Worm (Caenorhabditis elegans) whole organism, late embryonic: ENCODE data around the gene F19B2.7.

Experiments
- C08G9.2 ChIP-seq: sonication (generic microtip); optimal IDR thresholded peaks from 2 replicates; lab custom pipeline; 2016; ENCODE audit warnings: mild to moderate bottlenecking, missing genetic modification characterization, moderate library complexity, missing compliant biosample characterization
- C38D4.7 ChIP-seq: fragments of 200-800 bp; sonication (Bioruptor generic); optimal IDR thresholded peaks from 2 replicates; lab custom pipeline; 2018; ENCODE audit warnings: mild to moderate bottlenecking, missing genetic modification characterization, moderate library complexity, missing compliant biosample characterization
- ama-1 ChIP-seq: fragments of 150-350 bp; optimal IDR thresholded peaks from 2 replicates; lab custom pipeline; 2014
- ceh-18 ChIP-seq: sonication (generic microtip); optimal IDR thresholded peaks from 2 replicates; lab custom pipeline; 2016; ENCODE audit warnings: missing genetic modification characterization, missing compliant biosample characterization
- ceh-22 ChIP-seq: sonication (generic microtip); optimal IDR thresholded peaks from 2 replicates; lab custom pipeline; 2017; ENCODE audit warnings: missing biosample characterization, missing genetic modification characterization
- ceh-48 ChIP-seq: sonication (generic microtip); optimal IDR thresholded peaks from 2 replicates; lab custom pipeline; 2016; ENCODE audit warnings: missing genetic modification characterization, inconsistent platforms, missing compliant biosample characterization
- ceh-6 ChIP-seq: fragments of 200-800 bp; sonication (Bioruptor generic); optimal IDR thresholded peaks from 2 replicates; lab custom pipeline; 2018; ENCODE audit warnings: mild to moderate bottlenecking, missing genetic modification characterization, missing compliant biosample characterization
- ceh-9 ChIP-seq: sonication (generic microtip); optimal IDR thresholded peaks from 2 replicates; lab custom pipeline; 2016; ENCODE audit warnings: mild to moderate bottlenecking, missing genetic modification characterization, inconsistent platforms, missing compliant biosample characterization
- che-1 ChIP-seq: sonication (generic microtip); optimal IDR thresholded peaks from 2 replicates; lab custom pipeline; 2016; ENCODE audit warnings: mild to moderate bottlenecking, missing genetic modification characterization, missing compliant biosample characterization
- elt-2 ChIP-seq: sonication (generic microtip); optimal IDR thresholded peaks from 2 replicates; lab custom pipeline; 2016; ENCODE audit warnings: missing genetic modification reagents, missing genetic modification characterization, missing compliant biosample characterization
- elt-4 ChIP-seq: sonication (generic microtip); optimal IDR thresholded peaks from 2 replicates; lab custom pipeline; 2016; ENCODE audit warnings: missing genetic modification characterization, missing compliant biosample characterization
- fkh-10 ChIP-seq: fragments of 150-350 bp; optimal IDR thresholded peaks from 2 replicates; lab custom pipeline; 2014; ENCODE audit warnings: missing biosample characterization, missing genetic modification reagents, missing genetic modification characterization
- fkh-6 ChIP-seq: sonication (generic microtip); optimal IDR thresholded peaks from 2 replicates; lab custom pipeline; 2016; ENCODE audit warnings: missing genetic modification characterization, missing compliant biosample characterization
- gmeb-2 ChIP-seq: sonication (generic microtip); optimal IDR thresholded peaks from 2 replicates; lab custom pipeline; 2016; ENCODE audit warnings: missing genetic modification characterization, inconsistent platforms, missing compliant biosample characterization
- hlh-15 ChIP-seq: sonication (generic microtip); optimal IDR thresholded peaks from 2 replicates; lab custom pipeline; 2016; ENCODE audit warnings: missing genetic modification characterization, missing compliant biosample characterization
- hlh-30 ChIP-seq: sonication (generic microtip); optimal IDR thresholded peaks from 2 replicates; lab custom pipeline; 2017; ENCODE audit warnings: antibody characterized with exemption, missing genetic modification characterization, missing compliant biosample characterization; ENCODE audit not compliant: insufficient read depth
- lim-6 ChIP-seq: sonication (generic microtip); optimal IDR thresholded peaks from 2 replicates; lab custom pipeline; 2016; ENCODE audit warnings: missing genetic modification characterization, missing compliant biosample characterization
- lin-11 ChIP-seq: fragments of 200-800 bp; sonication (Bioruptor generic); optimal IDR thresholded peaks from 2 replicates; lab custom pipeline; 2018; ENCODE audit warnings: mild to moderate bottlenecking, missing genetic modification characterization, missing compliant biosample characterization
- madf-2 ChIP-seq: sonication (generic microtip); optimal IDR thresholded peaks from 2 replicates; lab custom pipeline; 2017; ENCODE audit warnings: missing genetic modification characterization, missing compliant biosample characterization
- npax-4 ChIP-seq: sonication (generic microtip); optimal IDR thresholded peaks from 2 replicates; lab custom pipeline; 2016; ENCODE audit warnings: missing genetic modification characterization, missing compliant biosample characterization
- odd-2 ChIP-seq: sonication (generic microtip); optimal IDR thresholded peaks from 2 replicates; lab custom pipeline; 2017; ENCODE audit warnings: antibody characterized with exemption, mild to moderate bottlenecking, missing genetic modification characterization, missing compliant biosample characterization
- pag-3 ChIP-seq: sonication (generic microtip); optimal IDR thresholded peaks from 2 replicates; lab custom pipeline; 2016; ENCODE audit warnings: missing compliant biosample characterization, missing genetic modification characterization, borderline replicate concordance
- pat-9 ChIP-seq: fragments of 200-800 bp; sonication (Bioruptor generic); optimal IDR thresholded peaks from 2 replicates; lab custom pipeline; 2018; ENCODE audit warnings: mild to moderate bottlenecking, missing genetic modification characterization, moderate library complexity, missing compliant biosample characterization
- pax-1 ChIP-seq: fragments of 150-350 bp; optimal IDR thresholded peaks from 2 replicates; lab custom pipeline; 2014; ENCODE audit warnings: missing biosample characterization, missing genetic modification characterization
- pha-2 ChIP-seq: sonication (generic microtip); optimal IDR thresholded peaks from 2 replicates; lab custom pipeline; 2017; ENCODE audit warnings: mild to moderate bottlenecking, missing genetic modification characterization, missing compliant biosample characterization
- pqm-1 ChIP-seq: sonication (generic microtip); optimal IDR thresholded peaks from 2 replicates; lab custom pipeline; 2016; ENCODE audit warnings: missing genetic modification characterization, missing compliant biosample characterization
- pros-1 ChIP-seq: fragments of 150-350 bp; optimal IDR thresholded peaks from 2 replicates; lab custom pipeline; 2014; ENCODE audit warnings: missing biosample characterization, missing genetic modification reagents, missing genetic modification characterization
- rnt-1 ChIP-seq: sonication (generic microtip); optimal IDR thresholded peaks from 2 replicates; lab custom pipeline; 2016; ENCODE audit warnings: missing genetic modification characterization, missing compliant biosample characterization
- sdc-2 ChIP-seq: sonication (generic microtip); optimal IDR thresholded peaks from 2 replicates; lab custom pipeline; 2016; ENCODE audit warnings: missing genotype, missing genetic modification characterization, missing compliant biosample characterization
- sox-4 ChIP-seq: sonication (generic microtip); optimal IDR thresholded peaks from 2 replicates; lab custom pipeline; 2017; ENCODE audit warnings: mild to moderate bottlenecking, missing genetic modification characterization, inconsistent platforms, missing compliant biosample characterization
- syd-9 ChIP-seq: sonication (generic microtip); optimal IDR thresholded peaks from 2 replicates; lab custom pipeline; 2016; ENCODE audit warnings: mild to moderate bottlenecking, missing genetic modification characterization, moderate library complexity, missing compliant biosample characterization
- ttx-3 ChIP-seq: sonication (generic microtip); optimal IDR thresholded peaks from 2 replicates; lab custom pipeline; 2016; ENCODE audit warnings: missing genetic modification reagents, missing genetic modification characterization, missing compliant biosample characterization
- unc-86 ChIP-seq: sonication (generic microtip); optimal IDR thresholded peaks from 2 replicates; lab custom pipeline; 2016; ENCODE audit warnings: missing genetic modification characterization, missing compliant biosample characterization
- zip-5 ChIP-seq: sonication (generic microtip); optimal IDR thresholded peaks from 2 replicates; lab custom pipeline; 2016; ENCODE audit warnings: missing genetic modification characterization, missing compliant biosample characterization
- ztf-16 ChIP-seq: sonication (generic microtip); optimal IDR thresholded peaks from 2 replicates; lab custom pipeline; 2017; ENCODE audit warnings: missing genetic modification characterization, missing compliant biosample characterization

F19B2.7 gene

ce11 chrV:20151432-20151831 is at the start of gene F19B2.7:
F19B2.7 (plus strand) TSS chrV:20151732.
- TF ChIP-seq madf-2 (tag; lab: Kevin White, UChicago) (no peak), ztf-16 (tag; lab: Kevin White, UChicago) (no peak), hlh-30 (tag; lab: Kevin White, UChicago) (no peak), ceh-9 (tag; lab: Kevin White, UChicago) (no peak), fkh-10 (GFP tag; lab: Kevin White, UChicago) (no peak), gmeb-2 (tag; lab: Kevin White, UChicago) (no peak), zip-5 (tag; lab: Kevin White, UChicago) (no peak), lin-11 (no peak), pat-9 (tag; lab: Kevin White, UChicago) (no peak), syd-9 (tag; lab: Kevin White, UChicago) (no peak), pha-2 (tag; lab: Kevin White, UChicago) (no peak), lim-6 (tag; lab: Kevin White, UChicago) (no peak), hlh-15 (tag; lab: Kevin White, UChicago) (no peak), elt-2 (tag; lab: Kevin White, UChicago) (no peak), ama-1 (lab: Kevin White, UChicago) (no peak), sdc-2 (tag; lab: Kevin White, UChicago) (no peak), C38D4.7 (GFP tag; lab: Kevin White, UChicago) (no peak), fkh-6 (no peak), rnt-1 (no peak)

ce11 chrV:20104417-20104816 is 47.1 kb upstream of the F19B2.7 start:
- TF ChIP-seq ceh-48, result peak; percentile 52
- TF ChIP-seq ceh-22 (tag; lab: Kevin White, UChicago), result no peak
- TF ChIP-seq, all 69 proteins: peak for 1

- TF ChIP-seq odd-2 (tag; lab: Kevin White, UChicago) (no peak), unc-86 (tag; lab: Kevin White, UChicago) (no peak), ceh-48 (peak; percentile 43)
Measured at ce11 chrV:20105210-20105793, 46.2 kb upstream of the F19B2.7 start.

- no peak for TF ChIP-seq ttx-3 (tag; lab: Kevin White, UChicago)
- TF ChIP-seq ceh-9 (tag; lab: Kevin White, UChicago), result no peak
- TF ChIP-seq sox-4 (tag; lab: Kevin White, UChicago), result no peak
- no peak for TF ChIP-seq ceh-18 (tag; lab: Kevin White, UChicago)
- TF ChIP-seq pax-1 (tag; lab: Kevin White, UChicago), result no peak
- no peak for TF ChIP-seq elt-4 (tag; lab: Kevin White, UChicago)
- no peak for TF ChIP-seq pag-3 (tag; lab: Kevin White, UChicago)
- TF ChIP-seq gmeb-2 (tag; lab: Kevin White, UChicago), result no peak
Measured at ce11 chrV:20119770-20120169, 31.8 kb upstream of the F19B2.7 start.

ce11 chrV:20120623-20121165 is 30.8 kb upstream of the F19B2.7 start, which contains the start of gene ncx-1:
ncx-1 (minus strand) TSS chrV:20120673.
- TF ChIP-seq C08G9.2, result no peak
- TF ChIP-seq rnt-1, result no peak

ce11 chrV:20123010-20123409 is 28.5 kb upstream of the F19B2.7 start:
- TF ChIP-seq che-1 (tag; lab: Kevin White, UChicago) (no peak), pqm-1 (tag; lab: Kevin White, UChicago) (no peak), ceh-48 (no peak), pat-9 (tag; lab: Kevin White, UChicago) (no peak), pros-1 (tag; lab: Kevin White, UChicago) (no peak), ceh-6 (GFP tag; lab: Kevin White, UChicago) (no peak), ttx-3 (tag; lab: Kevin White, UChicago) (no peak), npax-4 (tag; lab: Kevin White, UChicago) (no peak), sdc-2 (tag; lab: Kevin White, UChicago) (no peak)
